Worm (Caenorhabditis elegans): ENCODE results near the gene B0244.6.

The B0244.6 gene

DNA sequence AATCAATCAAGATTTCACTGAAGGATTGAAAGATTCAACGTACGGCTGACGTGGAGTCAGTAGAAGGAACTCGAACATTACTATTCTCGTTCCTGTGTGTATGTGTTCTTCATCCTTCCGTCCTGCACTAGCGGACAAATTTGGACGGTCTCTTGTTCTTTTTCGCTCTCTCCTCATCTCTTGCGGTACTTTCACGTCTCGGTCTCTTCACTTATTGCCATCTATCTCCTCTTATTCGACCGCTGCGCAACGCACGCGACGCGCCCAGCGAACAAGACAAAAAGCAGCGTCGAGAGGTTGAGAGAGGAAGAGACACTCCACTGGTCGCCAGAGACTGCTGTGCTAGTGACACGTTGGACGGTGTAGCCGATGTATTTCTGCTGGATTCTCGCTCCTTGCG is 22.3 kb upstream of the B0244.6 start:
- TF ChIP-seq lin-11 (tag; optimal IDR thresholded peaks at IDR 0.05) (peak; percentile 84), lin-13 (GFP tag; optimal IDR thresholded peaks at IDR 0.05) (peak; percentile 12), fos-1 (tag; optimal IDR thresholded peaks at IDR 0.05) (peak; percentile 54), ceh-82 (tag; optimal IDR thresholded peaks at IDR 0.05) (no peak), elt-3 (tag; optimal IDR thresholded peaks at IDR 0.05) (no peak), aly-2 (tag; optimal IDR thresholded peaks at IDR 0.05) (no peak), ztf-4 (tag; optimal IDR thresholded peaks at IDR 0.05) (peak; percentile 7), sma-3 (GFP tag; optimal IDR thresholded peaks at IDR 0.05) (peak; percentile 34), nhr-25 (tag; optimal IDR thresholded peaks at IDR 0.05) (peak; percentile 60), C34F6.9 (tag; optimal IDR thresholded peaks at IDR 0.05) (peak; percentile 87), nhr-129 (tag; optimal IDR thresholded peaks at IDR 0.05) (peak; percentile 88), ZK546.5 (tag; optimal IDR thresholded peaks at IDR 0.05) (no peak), nhr-23 (tag; optimal IDR thresholded peaks at IDR 0.05) (no peak), lsy-2 (tag; optimal IDR thresholded peaks at IDR 0.05) (peak in 1 of 2 experiments; percentile 64), skn-1 (tag; optimal IDR thresholded peaks at IDR 0.05) (no peak), zag-1 (tag; optimal IDR thresholded peaks at IDR 0.05) (no peak), nhr-6 (tag; optimal IDR thresholded peaks at IDR 0.05) (no peak), R02D3.7 (tag; optimal IDR thresholded peaks at IDR 0.05) (no peak), nhr-21 (tag; optimal IDR thresholded peaks at IDR 0.05) (peak; percentile 73), blmp-1 (tag; optimal IDR thresholded peaks at IDR 0.05; ENCODE audit: insufficient read depth) (peak; percentile 24), snpc-4 (tag; optimal IDR thresholded peaks at IDR 0.05) (peak; percentile 26), nhr-12 (tag; optimal IDR thresholded peaks at IDR 0.05) (no peak), peb-1 (tag; optimal IDR thresholded peaks at IDR 0.05) (no peak), crh-2 (tag; optimal IDR thresholded peaks at IDR 0.05) (peak; percentile 51), lin-39 (tag; optimal IDR thresholded peaks at IDR 0.05) (no peak), unc-55 (GFP tag; optimal IDR thresholded peaks at IDR 0.05) (peak; percentile 83), sem-4 (tag; optimal IDR thresholded peaks at IDR 0.05) (peak; percentile 62), unc-62 (GFP tag; optimal IDR thresholded peaks at IDR 0.05) (no peak), mdl-1 (tag; optimal IDR thresholded peaks at IDR 0.05) (peak; percentile 63 to 68), F13H6.1 (tag; optimal IDR thresholded peaks at IDR 0.05) (peak; percentile 75), egl-27 (tag; optimal IDR thresholded peaks at IDR 0.05) (peak; percentile 26), ztf-1 (GFP tag; conservative IDR thresholded peaks at IDR 0.05) (no peak), dmd-4 (tag; optimal IDR thresholded peaks at IDR 0.05) (no peak), Y55F3AM.14 (GFP tag; optimal IDR thresholded peaks at IDR 0.05) (peak; percentile 70)

DNA sequence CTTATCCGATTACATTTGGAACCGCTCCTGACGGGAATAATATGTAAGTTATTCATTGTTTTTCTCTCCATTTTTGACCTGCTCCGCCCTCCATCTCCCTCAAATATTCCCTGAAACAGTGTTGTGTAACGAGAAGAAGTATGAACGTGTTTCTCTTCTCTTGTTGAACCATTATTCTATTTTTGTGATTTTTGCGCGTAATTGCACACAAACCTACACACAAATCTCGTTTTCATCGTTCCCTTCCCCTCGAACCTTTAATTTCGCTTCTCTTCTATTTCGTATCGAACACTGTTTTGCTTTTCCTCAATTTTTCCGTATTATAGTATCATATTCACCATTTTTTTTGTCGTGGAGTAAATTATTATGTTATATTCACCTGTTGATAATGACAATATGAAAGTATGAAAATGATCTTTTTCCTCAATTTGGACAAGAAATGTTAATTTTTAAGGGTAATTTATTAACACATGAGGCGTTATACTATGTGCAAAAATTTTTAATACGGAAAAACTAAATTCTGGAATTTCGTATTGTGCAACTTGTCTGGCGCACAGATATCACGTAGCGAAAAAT is 20.5 kb upstream of the B0244.6 start:
- TF ChIP-seq ama-1 (optimal IDR thresholded peaks at IDR 0.05) = peak; percentile 28
- TF ChIP-seq crh-2 (tag; optimal IDR thresholded peaks at IDR 0.05) = no peak

DNA sequence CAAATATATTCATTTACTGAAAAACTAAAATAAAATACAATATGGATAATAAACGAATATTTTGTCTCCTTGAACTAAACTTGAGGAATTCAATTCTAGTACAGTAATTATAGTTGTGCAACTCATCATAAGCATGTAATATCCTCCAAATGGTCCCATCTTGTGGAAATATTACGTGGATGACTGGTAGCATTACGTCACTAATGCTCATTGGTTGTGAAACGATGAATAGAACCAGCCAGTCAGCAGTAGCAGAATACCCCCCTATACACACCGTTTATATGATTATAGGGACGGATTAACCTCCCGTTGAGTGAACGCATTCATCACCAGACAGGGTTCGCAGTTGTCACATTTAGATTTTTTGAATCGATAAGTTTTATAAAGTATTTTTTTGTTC is 19.4 kb upstream of the B0244.6 start:
- TF ChIP-seq nhr-12 (tag; optimal IDR thresholded peaks at IDR 0.05) = no peak
- TF ChIP-seq ceh-16 (tag; optimal IDR thresholded peaks at IDR 0.05) = peak; percentile 4

DNA sequence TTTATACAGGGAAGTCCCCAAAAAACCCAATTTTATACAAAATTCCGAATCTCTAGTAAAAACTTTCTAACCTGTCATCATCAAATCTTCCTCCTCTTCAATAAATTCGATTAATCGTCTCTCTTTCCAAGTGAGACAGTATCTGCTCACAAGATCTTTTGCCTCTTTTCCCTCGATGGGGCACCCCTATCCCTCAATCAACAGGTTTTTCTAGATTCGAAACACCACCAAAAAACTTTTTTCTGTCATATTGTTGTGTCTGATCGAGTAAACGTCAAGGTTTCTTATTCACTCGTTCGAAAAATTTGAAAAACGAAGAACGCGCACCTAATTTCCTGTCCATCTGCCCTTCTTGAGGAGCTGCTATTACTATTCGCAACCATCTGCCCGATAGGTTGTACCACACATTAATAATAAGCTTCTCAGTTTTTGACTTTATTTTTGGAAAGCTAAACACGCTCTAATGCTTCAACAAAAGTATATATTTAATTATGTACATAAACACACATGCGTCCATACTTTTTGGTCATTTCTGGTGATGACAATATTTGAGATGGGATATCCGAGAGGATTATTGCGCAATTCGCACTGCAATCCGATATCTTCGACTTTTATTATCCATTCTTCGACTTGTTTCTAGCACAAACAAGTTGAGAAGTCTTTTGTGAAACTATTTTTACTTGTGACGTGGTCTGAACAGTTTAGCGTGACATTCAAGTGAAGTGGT is 18.5 kb upstream of the B0244.6 start:
- no peak for TF ChIP-seq lin-13 (GFP tag; optimal IDR thresholded peaks at IDR 0.05)
- no peak for TF ChIP-seq mab-5 (tag; optimal IDR thresholded peaks at IDR 0.05)
- TF ChIP-seq nhr-12 (tag; optimal IDR thresholded peaks at IDR 0.05) = no peak
- TF ChIP-seq ceh-16 (tag; optimal IDR thresholded peaks at IDR 0.05) = peak; percentile 80
- no peak for TF ChIP-seq nhr-6 (tag; optimal IDR thresholded peaks at IDR 0.05)
- TF ChIP-seq blmp-1 (tag; optimal IDR thresholded peaks at IDR 0.05; ENCODE audit: insufficient read depth) = no peak
